Fruit fly (Drosophila melanogaster): ENCODE data around the gene CG44001.
A peak's percentile ranks its signal among the peaks of the same experiment; 100 is the strongest.

The CG44001 gene

DNA sequence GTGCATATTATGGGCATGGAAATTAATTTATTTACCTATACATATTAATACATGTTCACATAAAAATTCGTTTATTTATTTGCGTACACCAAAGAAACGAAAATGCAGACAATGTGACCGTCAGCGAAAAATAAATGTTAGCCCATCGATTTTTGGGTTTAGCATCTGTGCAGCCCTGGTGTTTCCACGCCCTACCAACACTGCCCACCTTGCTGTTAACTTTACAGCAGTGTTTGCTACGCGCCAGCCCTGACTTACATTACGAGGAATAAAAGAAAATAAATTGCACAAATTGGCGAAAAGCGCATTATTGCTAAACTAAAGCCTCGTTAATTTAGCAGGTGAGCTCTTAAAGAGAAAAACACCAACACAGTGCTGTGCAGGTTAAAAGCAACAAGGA lies at the start of gene CG44001, which contains the start of the genes CG33995 and CG44000:
Gene CG44001 (plus strand): TSS at position 228 of the 400 bp plus-strand sequence.
Gene CG33995 (plus strand): TSS at position 228 of the 400 bp plus-strand sequence.
Gene CG44000 (plus strand): TSS at position 228 of the 400 bp plus-strand sequence.
- TF ChIP-seq Dll (optimal IDR thresholded peaks at IDR 0.05) = no peak
- no peak for TF ChIP-seq psq (optimal IDR thresholded peaks at IDR 0.05)
- no peak for TF ChIP-seq usp (GFP tag; optimal IDR thresholded peaks at IDR 0.05)
- TF ChIP-seq pan (optimal IDR thresholded peaks at IDR 0.05) = no peak
- TF ChIP-seq EcR (GFP tag; optimal IDR thresholded peaks at IDR 0.05) = no peak
- TF ChIP-seq CG8478 (optimal IDR thresholded peaks at IDR 0.05) = no peak

DNA sequence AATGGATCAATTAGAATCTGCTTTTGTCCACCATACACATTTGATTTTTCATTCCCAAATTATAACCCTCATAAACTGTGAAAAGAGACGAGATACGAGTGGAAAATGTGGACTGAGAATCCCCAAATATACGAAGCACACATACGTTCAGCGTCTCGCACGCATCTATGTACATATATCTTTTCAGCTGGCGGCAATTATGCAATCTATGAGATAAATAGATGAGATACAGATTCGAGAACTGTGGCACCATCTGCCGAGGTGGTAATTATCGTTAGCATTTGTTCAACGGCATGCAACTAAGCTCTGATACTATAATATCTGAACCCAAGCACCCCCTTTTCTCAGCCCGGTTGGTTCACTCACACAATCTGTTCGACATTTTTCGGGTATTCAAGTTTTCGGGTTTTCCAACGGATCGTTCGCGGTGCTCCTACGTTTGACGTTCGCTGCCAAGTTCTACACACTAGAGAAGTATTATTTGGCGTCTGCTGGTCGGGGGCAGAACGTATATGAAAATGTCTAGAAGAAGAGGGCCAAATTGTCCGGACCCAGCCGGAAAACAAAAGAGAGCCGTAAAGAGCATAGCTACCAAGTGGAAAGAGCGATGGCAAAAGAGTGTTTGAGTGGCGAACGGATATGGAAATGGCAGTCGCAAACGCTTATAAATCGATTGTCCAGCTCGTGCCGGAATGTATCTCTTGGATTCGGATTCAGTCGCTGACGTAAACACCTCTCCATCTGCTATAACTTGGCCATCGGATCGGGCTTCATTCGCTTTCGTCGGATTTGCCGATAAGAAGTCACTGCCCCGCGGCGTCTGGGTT lies 47.8 kb upstream of the CG44001 start:
- TF ChIP-seq EcR (GFP tag; optimal IDR thresholded peaks at IDR 0.05) (no peak), pan (optimal IDR thresholded peaks at IDR 0.05) (no peak), usp (GFP tag; optimal IDR thresholded peaks at IDR 0.05) (no peak), psq (optimal IDR thresholded peaks at IDR 0.05) (no peak), Dll (optimal IDR thresholded peaks at IDR 0.05) (no peak), CG8478 (optimal IDR thresholded peaks at IDR 0.05) (no peak)

DNA sequence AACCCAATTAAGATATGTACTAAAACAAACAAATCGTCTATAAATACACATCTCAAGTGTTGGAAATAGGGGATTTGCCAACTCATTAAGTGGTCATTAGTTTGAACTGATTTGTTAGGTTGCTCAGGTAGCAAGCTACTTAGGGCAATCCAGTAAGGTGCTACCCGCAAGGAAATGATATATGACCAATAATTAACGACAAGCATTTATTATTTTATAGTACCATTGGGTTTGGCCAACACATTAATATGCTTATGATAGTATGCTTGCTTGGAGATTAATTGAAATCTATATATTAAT lies 47.3 kb upstream of the CG44001 start:
- TF ChIP-seq pan (optimal IDR thresholded peaks at IDR 0.05) = no peak
- TF ChIP-seq psq (optimal IDR thresholded peaks at IDR 0.05) = no peak
- no peak for TF ChIP-seq usp (GFP tag; optimal IDR thresholded peaks at IDR 0.05)

DNA sequence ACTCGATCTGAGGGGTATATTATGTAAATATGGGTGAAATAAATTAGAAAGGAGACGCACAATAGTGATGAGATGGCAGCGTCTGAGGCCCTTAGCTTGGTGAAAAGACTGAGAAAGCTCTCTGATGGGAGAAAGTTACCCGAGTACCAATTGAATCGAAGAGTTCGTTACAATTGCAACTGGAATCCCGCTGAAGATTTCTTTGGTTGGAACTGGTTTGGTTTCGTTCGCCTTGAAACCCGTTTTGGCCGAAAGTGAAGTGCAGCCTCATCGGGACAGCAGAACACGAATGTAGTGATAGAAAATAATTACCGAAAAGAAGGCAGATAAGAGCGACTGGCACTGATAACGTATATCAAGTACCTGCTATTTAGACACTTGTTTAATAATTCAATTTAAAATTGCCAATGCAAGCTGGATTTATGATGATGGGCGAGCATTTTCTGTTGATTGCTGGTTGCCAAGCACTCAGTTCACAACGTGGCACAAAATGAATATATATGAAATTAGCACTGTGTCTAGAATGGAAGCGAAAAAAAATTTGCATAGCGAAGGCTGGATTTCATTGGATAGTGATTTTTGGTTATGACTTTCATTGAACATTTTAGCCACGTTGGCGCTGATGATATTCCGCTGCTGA lies 46.7 kb upstream of the CG44001 start:
- no peak for TF ChIP-seq CG8478 (optimal IDR thresholded peaks at IDR 0.05)
- no peak for TF ChIP-seq psq (optimal IDR thresholded peaks at IDR 0.05)
- TF ChIP-seq pan (optimal IDR thresholded peaks at IDR 0.05) = no peak
- no peak for TF ChIP-seq EcR (GFP tag; optimal IDR thresholded peaks at IDR 0.05)
- TF ChIP-seq Dll (optimal IDR thresholded peaks at IDR 0.05) = no peak
- TF ChIP-seq usp (GFP tag; optimal IDR thresholded peaks at IDR 0.05) = no peak

DNA sequence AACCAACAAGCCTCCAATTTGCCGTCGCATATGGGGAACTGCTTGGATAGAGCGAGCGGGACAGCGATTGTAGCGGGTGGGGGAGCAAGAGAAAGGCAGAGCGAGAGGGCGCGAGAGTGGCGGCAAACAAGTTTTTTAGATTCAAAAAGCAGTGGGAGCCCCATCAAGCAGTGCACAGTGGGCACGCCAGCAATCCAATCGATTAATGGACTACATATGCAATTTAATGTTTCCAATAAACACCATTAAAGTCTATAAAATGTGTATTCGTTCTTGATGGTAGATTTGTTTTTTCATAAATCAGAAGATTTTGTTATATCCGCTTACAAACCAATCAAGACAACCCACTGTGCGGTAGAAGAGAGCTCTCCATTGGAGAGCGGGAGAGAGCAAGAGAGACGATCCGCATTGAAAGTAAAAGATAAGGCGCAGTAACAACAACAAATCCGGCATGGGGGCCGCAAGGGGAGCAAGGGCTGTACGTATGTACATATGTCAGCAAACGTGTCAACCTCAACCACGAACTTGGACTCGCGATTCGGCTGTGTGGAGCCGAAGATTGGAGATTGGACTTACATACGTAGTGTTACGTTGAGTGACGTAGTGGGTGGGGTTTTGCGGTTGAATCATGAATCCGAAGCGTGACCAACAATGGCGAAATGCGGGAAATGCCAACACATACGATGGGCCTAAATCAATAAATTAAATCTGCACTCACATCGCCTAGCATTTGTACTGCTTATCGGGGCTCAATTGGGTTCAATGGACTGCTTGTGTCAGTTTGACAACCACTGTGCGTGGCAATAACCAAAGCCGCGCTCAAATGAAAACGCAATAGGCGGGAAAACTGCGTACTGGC lies 45.4 kb upstream of the CG44001 start:
- no peak for TF ChIP-seq psq (optimal IDR thresholded peaks at IDR 0.05)
- TF ChIP-seq CG8478 (optimal IDR thresholded peaks at IDR 0.05) = peak; percentile 64
- TF ChIP-seq usp (GFP tag; optimal IDR thresholded peaks at IDR 0.05) = no peak
- TF ChIP-seq EcR (GFP tag; optimal IDR thresholded peaks at IDR 0.05) = peak in 1 of 2 experiments; percentile 67
- no peak for TF ChIP-seq Dll (optimal IDR thresholded peaks at IDR 0.05)
- TF ChIP-seq pan (optimal IDR thresholded peaks at IDR 0.05) = no peak

DNA sequence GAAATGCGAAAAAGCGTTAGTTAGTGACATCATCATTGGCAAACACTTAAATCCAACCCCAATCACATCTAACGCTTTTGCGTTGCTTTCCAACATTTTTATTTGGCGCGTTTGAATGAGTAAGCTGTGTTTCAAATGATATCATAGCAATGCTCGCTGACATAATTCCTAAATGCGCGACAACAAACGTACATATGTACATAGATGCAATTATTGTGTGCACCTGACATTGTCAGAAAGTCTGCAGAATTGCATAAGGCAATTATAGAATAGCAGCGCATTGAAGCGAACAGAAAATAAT lies 44.9 kb upstream of the CG44001 start:
- TF ChIP-seq Dll (optimal IDR thresholded peaks at IDR 0.05) (no peak), usp (GFP tag; optimal IDR thresholded peaks at IDR 0.05) (no peak), CG8478 (optimal IDR thresholded peaks at IDR 0.05) (no peak), pan (optimal IDR thresholded peaks at IDR 0.05) (no peak), EcR (GFP tag; optimal IDR thresholded peaks at IDR 0.05) (no peak), psq (optimal IDR thresholded peaks at IDR 0.05) (no peak)

DNA sequence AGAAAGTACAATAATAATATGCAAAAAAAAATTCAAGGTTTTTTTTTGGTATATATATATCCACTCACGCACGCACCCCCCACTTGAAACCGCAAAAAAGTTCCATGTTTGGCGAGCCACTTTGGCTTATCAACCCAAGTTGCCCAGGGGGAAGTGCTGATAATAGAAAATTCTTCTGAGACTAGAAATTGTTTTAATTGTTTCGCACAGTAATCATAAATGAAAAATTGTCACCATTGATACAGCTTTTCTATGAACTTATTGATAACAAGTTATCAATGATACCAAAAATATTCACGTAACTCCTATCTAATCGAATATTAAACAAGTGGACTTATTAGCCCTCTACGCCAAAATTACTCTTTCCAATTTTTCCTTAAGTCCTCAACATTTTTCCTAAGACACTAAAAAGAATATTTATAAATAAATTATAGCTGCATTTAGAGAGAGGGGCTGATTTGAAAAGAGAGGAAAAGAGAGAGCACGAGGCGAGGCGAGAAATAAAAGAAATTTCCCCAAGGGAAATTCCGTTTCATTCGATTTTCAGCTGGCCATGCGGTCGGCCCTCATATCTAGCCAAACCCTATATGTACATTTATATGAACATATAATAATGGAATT lies 44.4 kb upstream of the CG44001 start:
- TF ChIP-seq CG8478 (optimal IDR thresholded peaks at IDR 0.05) (no peak), EcR (GFP tag; optimal IDR thresholded peaks at IDR 0.05) (no peak), usp (GFP tag; optimal IDR thresholded peaks at IDR 0.05) (no peak), Dll (optimal IDR thresholded peaks at IDR 0.05) (no peak), pan (optimal IDR thresholded peaks at IDR 0.05) (no peak), psq (optimal IDR thresholded peaks at IDR 0.05) (no peak)

DNA sequence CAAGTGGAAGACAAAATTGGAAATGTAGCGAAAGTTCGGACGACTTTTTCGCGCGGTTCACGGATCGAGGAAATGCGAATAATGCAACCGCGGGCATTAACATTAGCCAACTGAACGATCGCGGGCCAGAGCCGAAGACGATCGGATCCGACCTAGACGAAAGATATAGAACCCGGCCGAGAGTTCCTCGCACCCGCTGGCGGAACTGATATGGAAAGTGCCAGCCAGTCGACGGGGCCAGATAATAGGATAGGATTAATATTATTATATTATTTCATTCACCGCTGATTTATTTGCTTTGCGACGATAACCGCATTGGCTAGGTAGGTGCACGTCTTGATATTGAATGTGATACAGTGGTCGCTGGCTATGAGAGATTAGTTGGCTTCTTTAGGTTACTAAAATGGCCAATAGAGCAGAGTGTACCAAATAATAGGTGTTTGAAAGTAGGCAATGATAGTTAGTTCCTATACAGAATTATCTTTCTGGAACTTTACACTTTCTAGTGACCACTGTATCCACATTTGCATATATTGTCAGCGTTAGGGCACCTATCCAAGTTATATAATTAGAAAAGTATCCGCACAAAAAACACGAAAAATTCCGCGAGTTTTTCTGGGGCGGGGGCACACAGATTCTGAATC lies 43.6 kb upstream of the CG44001 start:
- TF ChIP-seq psq (optimal IDR thresholded peaks at IDR 0.05) (no peak), Dll (optimal IDR thresholded peaks at IDR 0.05) (no peak), CG8478 (optimal IDR thresholded peaks at IDR 0.05) (no peak), EcR (GFP tag; optimal IDR thresholded peaks at IDR 0.05) (peak in 1 of 2 experiments; percentile 27), pan (optimal IDR thresholded peaks at IDR 0.05) (no peak)

DNA sequence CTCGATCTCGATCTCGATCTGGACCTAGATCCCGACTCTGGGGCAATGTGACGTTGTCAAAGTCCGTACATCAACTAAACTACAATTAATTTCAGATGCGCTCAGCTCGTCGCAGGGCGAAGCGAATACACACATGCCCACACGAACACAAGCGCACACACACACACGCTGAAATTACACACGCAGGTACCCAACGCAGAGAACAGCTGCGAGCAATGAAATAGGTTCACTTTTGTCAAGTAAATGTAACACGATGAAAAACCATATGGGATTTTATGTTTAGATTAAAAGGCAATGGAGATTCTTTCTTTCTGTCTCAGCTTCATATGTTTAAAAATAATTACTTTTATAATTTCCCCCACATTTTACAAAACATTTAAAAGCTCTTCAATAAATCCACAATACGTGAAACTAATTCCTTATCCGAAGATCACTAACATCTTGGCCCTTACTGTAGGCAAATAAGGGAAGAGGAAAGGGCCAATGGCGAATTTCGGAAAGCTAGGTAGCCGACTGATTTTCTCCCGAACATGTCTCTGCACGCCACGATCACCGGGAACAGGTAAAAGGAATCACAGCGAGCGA lies 42.7 kb upstream of the CG44001 start:
- TF ChIP-seq EcR (GFP tag; optimal IDR thresholded peaks at IDR 0.05) = no peak
- no peak for TF ChIP-seq Dll (optimal IDR thresholded peaks at IDR 0.05)
- TF ChIP-seq CG8478 (optimal IDR thresholded peaks at IDR 0.05) = no peak
- TF ChIP-seq pan (optimal IDR thresholded peaks at IDR 0.05) = no peak
- TF ChIP-seq psq (optimal IDR thresholded peaks at IDR 0.05) = no peak
- TF ChIP-seq usp (GFP tag; optimal IDR thresholded peaks at IDR 0.05) = no peak

DNA sequence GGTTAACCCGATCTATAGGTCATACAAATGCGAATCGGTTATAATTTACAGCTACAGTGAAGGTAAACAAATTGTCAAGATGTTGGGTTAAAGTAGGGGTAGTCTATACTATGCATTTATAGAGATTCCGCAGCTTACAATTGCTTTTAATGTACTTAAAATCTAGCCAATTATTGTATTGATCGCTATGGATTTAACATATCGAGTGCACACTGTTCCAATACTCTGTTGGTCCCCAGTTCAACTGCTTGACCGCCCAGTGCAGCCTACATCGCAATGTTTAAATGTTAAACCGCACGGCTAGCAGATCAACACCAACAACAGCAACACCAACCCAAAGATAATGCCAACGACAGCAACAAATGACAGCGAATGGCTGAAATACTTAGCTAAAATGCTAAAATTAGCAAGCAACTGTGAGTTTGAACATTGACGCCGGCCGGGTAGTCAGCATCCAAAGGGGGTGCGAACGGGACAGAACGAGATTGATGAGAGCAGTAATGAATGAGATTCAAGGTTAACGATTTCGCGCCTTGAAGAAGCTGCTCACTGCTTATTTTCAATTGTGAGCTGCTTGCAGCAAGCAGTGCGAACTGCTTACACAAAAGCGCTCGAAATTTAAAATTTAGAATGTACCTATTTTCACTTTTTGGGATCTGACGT lies 42.0 kb upstream of the CG44001 start:
- TF ChIP-seq Dll (optimal IDR thresholded peaks at IDR 0.05) = no peak
- no peak for TF ChIP-seq psq (optimal IDR thresholded peaks at IDR 0.05)
- TF ChIP-seq CG8478 (optimal IDR thresholded peaks at IDR 0.05) = peak; percentile 1
